Worm (Caenorhabditis elegans) whole organism, L4 larva: ENCODE measurements around the gene rps-14.
A peak's percentile ranks its signal among the peaks of the same experiment; 100 is the strongest.

Source experiments
- D1046.2 ChIP-seq: fragments of 200-800 bp; sonication (Bioruptor generic); IDR thresholded peaks from 2 replicates; pipeline ENCODE4 v1.3.6; 2022; ENCODE audit warnings: missing genetic modification characterization, missing compliant biosample characterization
- F49E8.2 ChIP-seq: sonication (generic microtip); optimal IDR thresholded peaks from 2 replicates; lab custom pipeline; 2016; ENCODE audit warnings: missing compliant biosample characterization, mild to moderate bottlenecking, missing genetic modification characterization, borderline replicate concordance
- T20F7.1 ChIP-seq: fragments of 200-800 bp; sonication (Bioruptor generic); optimal IDR thresholded peaks from 2 replicates; lab custom pipeline; 2018; ENCODE audit warnings: mild to moderate bottlenecking, missing genetic modification characterization, missing compliant biosample characterization
- Y5F2A.4 ChIP-seq: fragments of 200-800 bp; sonication (Bioruptor generic); optimal IDR thresholded peaks from 2 replicates; lab custom pipeline; 2018; ENCODE audit warnings: mild to moderate bottlenecking, missing genetic modification characterization, missing compliant biosample characterization
- aha-1 ChIP-seq: fragments of 150-350 bp; peaks from one replicate; lab custom pipeline; 2014; ENCODE audit warnings: missing biosample characterization, missing genetic modification characterization
- aly-2 ChIP-seq: sonication (generic microtip); optimal IDR thresholded peaks from 2 replicates; lab custom pipeline; 2018; ENCODE audit warnings: missing biosample characterization, missing genetic modification characterization
- ama-1 ChIP-seq: fragments of 150-350 bp; optimal IDR thresholded peaks from 2 replicates; lab custom pipeline; 2014; ENCODE audit warnings: inconsistent platforms, mixed read lengths
- arid-1 ChIP-seq: fragments of 200-800 bp; sonication (Bioruptor generic); conservative IDR thresholded peaks from 2 replicates; pipeline ENCODE4 v1.3.6; 2022; ENCODE audit warnings: missing genetic modification reagents, missing genetic modification characterization, missing compliant biosample characterization
- attf-4 ChIP-seq: sonication (generic microtip); optimal IDR thresholded peaks from 3 replicates; lab custom pipeline; 2017; ENCODE audit warnings: missing biosample characterization, missing genetic modification characterization
- ceh-20 ChIP-seq: fragments of 200-800 bp; sonication (Bioruptor generic); IDR thresholded peaks from 2 replicates; pipeline ENCODE4 v1.3.6; 2022; ENCODE audit warnings: missing genetic modification reagents, missing genetic modification characterization, missing compliant biosample characterization
- ceh-28 ChIP-seq: fragments of 150-350 bp; optimal IDR thresholded peaks from 2 replicates; lab custom pipeline; 2014; ENCODE audit warnings: missing biosample characterization, missing genetic modification reagents, missing genetic modification characterization
- ceh-32 ChIP-seq: sonication (generic microtip); optimal IDR thresholded peaks from 2 replicates; lab custom pipeline; 2016; ENCODE audit warnings: mild to moderate bottlenecking, missing genetic modification characterization, missing compliant biosample characterization; ENCODE audit not compliant: poor library complexity
- ceh-44 ChIP-seq: fragments of 200-800 bp; sonication (Bioruptor generic); IDR thresholded peaks from 2 replicates; pipeline ENCODE4 v1.3.6; 2022; ENCODE audit warnings: missing genetic modification reagents, missing genetic modification characterization, missing compliant biosample characterization
- ceh-62 ChIP-seq: sonication (generic microtip); optimal IDR thresholded peaks from 2 replicates; lab custom pipeline; 2017; ENCODE audit warnings: missing biosample characterization, missing genetic modification characterization
- ces-1 ChIP-seq: fragments of 150-350 bp; sonication (generic microtip); optimal IDR thresholded peaks from 4 replicates; lab custom pipeline; 2014; ENCODE audit warnings: missing biosample characterization, missing genetic modification reagents, missing genetic modification characterization
- cey-2 ChIP-seq: sonication (generic microtip); optimal IDR thresholded peaks from 3 replicates; lab custom pipeline; 2017; ENCODE audit warnings: missing genetic modification characterization, mild to moderate bottlenecking, missing compliant biosample characterization, antibody characterized with exemption, borderline replicate concordance; ENCODE audit not compliant: insufficient read depth
- daf-8 ChIP-seq: fragments of 200-800 bp; sonication (Bioruptor generic); IDR thresholded peaks from 2 replicates; pipeline ENCODE4 v1.3.6; 2022; ENCODE audit warnings: missing genetic modification characterization, missing compliant biosample characterization
- dmd-8 ChIP-seq: fragments of 200-800 bp; sonication (Bioruptor generic); IDR thresholded peaks from 2 replicates; pipeline ENCODE4 v1.3.6; 2022; ENCODE audit warnings: missing genetic modification characterization, missing compliant biosample characterization
- dmd-9 ChIP-seq: fragments of 200-800 bp; sonication (Bioruptor generic); IDR thresholded peaks from 2 replicates; pipeline ENCODE4 v1.3.6; 2022; ENCODE audit warnings: missing genetic modification reagents, missing genetic modification characterization, missing compliant biosample characterization
- fkh-10 ChIP-seq: fragments of 150-350 bp; optimal IDR thresholded peaks from 2 replicates; lab custom pipeline; 2014; ENCODE audit warnings: missing biosample characterization, missing genetic modification reagents, missing genetic modification characterization
- gei-8 ChIP-seq: fragments of 200-800 bp; sonication (Bioruptor generic); optimal IDR thresholded peaks from 2 replicates; lab custom pipeline; 2018; ENCODE audit warnings: mild to moderate bottlenecking, missing genetic modification characterization, missing compliant biosample characterization
- hmg-1.1 ChIP-seq: fragments of 200-800 bp; sonication (Bioruptor generic); IDR thresholded peaks from 2 replicates; pipeline ENCODE4 v1.3.6; 2022; ENCODE audit warnings: missing genetic modification reagents, missing genetic modification characterization, missing compliant biosample characterization
- lin-1 ChIP-seq: fragments of 200-800 bp; sonication (Bioruptor generic); IDR thresholded peaks from 2 replicates; pipeline ENCODE4 v1.3.6; 2022; ENCODE audit warnings: missing genetic modification reagents, missing genetic modification characterization, missing compliant biosample characterization
- lin-13 ChIP-seq: fragments of 150-350 bp; optimal IDR thresholded peaks from 2 replicates; lab custom pipeline; 2014; ENCODE audit warnings: missing biosample characterization, missing genetic modification reagents, missing genetic modification characterization
- lin-29 ChIP-seq: fragments of 200-800 bp; sonication (Bioruptor generic); IDR thresholded peaks from 2 replicates; pipeline ENCODE4 v1.3.6; 2022; ENCODE audit warnings: missing genetic modification reagents, missing genetic modification characterization, missing compliant biosample characterization
- lir-3 ChIP-seq: sonication (generic microtip); optimal IDR thresholded peaks from 2 replicates; lab custom pipeline; 2016; ENCODE audit warnings: mild to moderate bottlenecking, missing genetic modification characterization, missing compliant biosample characterization
- lsy-2 ChIP-seq, 2 experiments: fragments of 150-350 bp in 1 of 2; sonication (generic microtip) in 1 of 2; optimal IDR thresholded peaks; 2 replicates each; lab custom pipeline; 2014 to 2017; ENCODE audit warnings: missing biosample characterization in 2 of 2, missing genetic modification characterization in 2 of 2
- madf-5 ChIP-seq, 2 experiments: fragments of 200-800 bp; sonication (Bioruptor generic); IDR thresholded peaks; 2 replicates each; pipeline ENCODE4 v1.3.6; 2022; ENCODE audit warnings: missing compliant biosample characterization in 2 of 2, missing genetic modification characterization in 2 of 2
- mdt-29 ChIP-seq: fragments of 200-800 bp; sonication (Bioruptor generic); IDR thresholded peaks from 2 replicates; pipeline ENCODE4 v1.3.6; 2022; ENCODE audit warnings: missing genetic modification reagents, missing genetic modification characterization, missing compliant biosample characterization
- mxl-2 ChIP-seq: fragments of 200-800 bp; sonication (Bioruptor generic); conservative IDR thresholded peaks from 2 replicates; pipeline ENCODE4 v1.3.6; 2022; ENCODE audit warnings: missing genetic modification reagents, missing genetic modification characterization, missing compliant biosample characterization
- mxl-3 ChIP-seq: fragments of 200-800 bp; sonication (Bioruptor generic); optimal IDR thresholded peaks from 2 replicates; lab custom pipeline; 2018; ENCODE audit warnings: mild to moderate bottlenecking, missing genetic modification characterization, missing compliant biosample characterization
- nhr-10 ChIP-seq: fragments of 150-350 bp; optimal IDR thresholded peaks from 2 replicates; lab custom pipeline; 2014; ENCODE audit warnings: missing biosample characterization, missing genetic modification characterization
- nhr-111 ChIP-seq: fragments of 200-800 bp; sonication (Bioruptor generic); optimal IDR thresholded peaks from 2 replicates; lab custom pipeline; 2018; ENCODE audit warnings: mild to moderate bottlenecking, missing genetic modification characterization, missing compliant biosample characterization
- nhr-237 ChIP-seq: sonication (generic microtip); optimal IDR thresholded peaks from 2 replicates; lab custom pipeline; 2017; ENCODE audit warnings: missing biosample characterization, missing genetic modification characterization
- nhr-28 ChIP-seq: fragments of 150-350 bp; optimal IDR thresholded peaks from 2 replicates; lab custom pipeline; 2014; ENCODE audit warnings: missing biosample characterization, missing genetic modification characterization
- nhr-41 ChIP-seq: fragments of 200-800 bp; sonication (Bioruptor generic); IDR thresholded peaks from 2 replicates; pipeline ENCODE4 v1.3.6; 2022; ENCODE audit warnings: missing genetic modification reagents, missing genetic modification characterization, missing compliant biosample characterization
- nhr-42 ChIP-seq: fragments of 200-800 bp; sonication (Bioruptor generic); IDR thresholded peaks from 2 replicates; pipeline ENCODE4 v1.3.6; 2022; ENCODE audit warnings: missing genetic modification characterization, missing compliant biosample characterization
- nhr-6 ChIP-seq: fragments of 150-350 bp; optimal IDR thresholded peaks from 2 replicates; lab custom pipeline; 2014; ENCODE audit warnings: missing biosample characterization, missing genetic modification characterization
- nhr-76 ChIP-seq: fragments of 150-350 bp; optimal IDR thresholded peaks from 2 replicates; lab custom pipeline; 2014; ENCODE audit warnings: missing biosample characterization, missing genetic modification characterization
- php-3 ChIP-seq: fragments of 200-800 bp; sonication (Bioruptor generic); IDR thresholded peaks from 2 replicates; pipeline ENCODE4 v1.3.6; 2022; ENCODE audit warnings: missing genetic modification reagents, missing genetic modification characterization, missing compliant biosample characterization
- pqm-1 ChIP-seq: sonication (generic microtip); optimal IDR thresholded peaks from 2 replicates; lab custom pipeline; 2017; ENCODE audit warnings: missing biosample characterization, missing genetic modification characterization
- saeg-2 ChIP-seq: fragments of 200-800 bp; sonication (Bioruptor generic); IDR thresholded peaks from 2 replicates; pipeline ENCODE4 v1.3.6; 2022; ENCODE audit warnings: missing genetic modification reagents, missing genetic modification characterization, missing compliant biosample characterization
- snpc-4 ChIP-seq: fragments of 150-350 bp; optimal IDR thresholded peaks from 2 replicates; lab custom pipeline; 2014; ENCODE audit warnings: missing biosample characterization, missing genetic modification characterization
- spr-1 ChIP-seq: sonication (generic microtip); optimal IDR thresholded peaks from 2 replicates; lab custom pipeline; 2016; ENCODE audit warnings: mild to moderate bottlenecking, missing genetic modification characterization, missing compliant biosample characterization
- spr-3 ChIP-seq: fragments of 200-800 bp; sonication (Bioruptor generic); optimal IDR thresholded peaks from 2 replicates; lab custom pipeline; 2018; ENCODE audit warnings: mild to moderate bottlenecking, missing genetic modification characterization, missing compliant biosample characterization
- tag-97 ChIP-seq: fragments of 200-800 bp; sonication (Bioruptor generic); IDR thresholded peaks from 2 replicates; pipeline ENCODE4 v1.3.6; 2022; ENCODE audit warnings: missing genetic modification characterization, missing compliant biosample characterization
- unc-39 ChIP-seq: sonication (generic microtip); optimal IDR thresholded peaks from 2 replicates; lab custom pipeline; 2017; ENCODE audit warnings: missing biosample characterization, missing genetic modification characterization
- vab-7 ChIP-seq: fragments of 200-800 bp; sonication (Bioruptor generic); IDR thresholded peaks from 2 replicates; pipeline ENCODE4 v1.3.6; 2022; ENCODE audit warnings: missing genetic modification reagents, missing genetic modification characterization, missing compliant biosample characterization
- zfp-2 ChIP-seq: sonication (generic microtip); optimal IDR thresholded peaks from 2 replicates; lab custom pipeline; 2016; ENCODE audit warnings: mild to moderate bottlenecking, missing genetic modification characterization, missing compliant biosample characterization
- zip-11 ChIP-seq: fragments of 200-800 bp; sonication (Bioruptor generic); IDR thresholded peaks from 2 replicates; pipeline ENCODE4 v1.3.6; 2022; ENCODE audit warnings: missing genetic modification characterization, missing compliant biosample characterization
- zip-2 ChIP-seq: fragments of 150-350 bp; optimal IDR thresholded peaks from 2 replicates; lab custom pipeline; 2014; ENCODE audit warnings: missing biosample characterization, missing genetic modification characterization
- ztf-11 ChIP-seq: fragments of 150-350 bp; optimal IDR thresholded peaks from 2 replicates; lab custom pipeline; 2014; ENCODE audit warnings: missing biosample characterization, missing genetic modification characterization
- ztf-7 ChIP-seq: fragments of 150-350 bp; optimal IDR thresholded peaks from 2 replicates; lab custom pipeline; 2014; ENCODE audit warnings: missing biosample characterization, missing genetic modification characterization

rps-14 gene

DNA sequence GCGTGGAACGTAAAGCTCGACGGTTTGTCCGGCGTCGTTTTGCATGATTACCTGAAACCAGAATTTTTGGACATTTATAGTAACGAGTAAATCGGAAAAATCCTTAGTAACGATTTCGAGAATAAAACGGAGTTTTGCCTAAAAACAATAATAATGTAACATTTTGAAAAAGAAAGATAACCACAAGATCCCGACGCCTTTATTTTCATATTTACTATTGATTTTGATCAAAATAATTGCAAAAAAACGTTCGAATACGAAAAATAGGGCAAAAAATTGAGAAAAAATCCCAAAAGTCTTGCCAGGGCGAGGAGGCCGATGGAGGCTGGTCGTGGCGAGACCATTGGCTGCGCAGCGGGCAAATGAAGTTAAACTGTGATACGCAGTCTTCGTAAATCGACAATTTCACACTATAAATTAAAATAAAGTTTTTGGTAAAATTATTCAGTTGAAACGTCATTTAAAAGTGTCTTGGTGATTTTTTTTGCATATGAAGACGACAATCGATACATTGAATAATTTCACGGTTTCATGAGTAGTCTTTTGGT lies 10.3 kb upstream of the rps-14 start, which contains the start of gene rps-21 (continued):
- TF ChIP-seq ceh-44 (GFP tag; lab: Robert Waterston, UW) (no peak), dmd-9 (GFP tag; lab: Robert Waterston, UW) (no peak), nhr-10 (tag; lab: Kevin White, UChicago) (no peak), Y5F2A.4 (GFP tag; lab: Kevin White, UChicago) (no peak), daf-8 (GFP tag; lab: Robert Waterston, UW) (no peak), D1046.2 (GFP tag; lab: Robert Waterston, UW) (no peak), hmg-1.1 (peak; percentile 81), zip-2 (tag; lab: Kevin White, UChicago) (no peak), lin-13 (GFP tag; lab: Kevin White, UChicago) (peak; percentile 58), ztf-11 (tag; lab: Kevin White, UChicago) (no peak), madf-5 (GFP tag; IDR thresholded peaks at IDR 0.05; lab: Robert Waterston, UW) (no peak), tag-97 (GFP tag; lab: Robert Waterston, UW) (no peak), attf-4 (no peak), unc-39 (tag; lab: Kevin White, UChicago) (no peak), arid-1 (GFP tag; lab: Robert Waterston, UW) (0 out of 2 replicates have a peak, but pooled peaks have one; percentile 23), nhr-41 (GFP tag; lab: Robert Waterston, UW) (no peak), aly-2 (tag; lab: Kevin White, UChicago) (no peak), ceh-28 (tag; lab: Kevin White, UChicago) (no peak), fkh-10 (peak; percentile 9), nhr-237 (tag; lab: Kevin White, UChicago) (no peak), snpc-4 (tag; lab: Kevin White, UChicago) (no peak), saeg-2 (GFP tag; lab: Robert Waterston, UW) (no peak), gei-8 (no peak), mxl-3 (GFP tag; lab: Kevin White, UChicago) (no peak), nhr-76 (tag; lab: Kevin White, UChicago) (no peak), lin-29 (GFP tag; lab: Robert Waterston, UW) (no peak), ztf-7 (tag; lab: Kevin White, UChicago) (no peak), nhr-6 (peak; percentile 77), pqm-1 (tag; lab: Kevin White, UChicago) (peak; percentile 21), ces-1 (GFP tag; lab: Kevin White, UChicago) (peak; percentile 67), zip-11 (GFP tag; lab: Robert Waterston, UW) (no peak), vab-7 (GFP tag; lab: Robert Waterston, UW) (no peak), nhr-28 (tag; lab: Kevin White, UChicago) (peak; percentile 72), ceh-20 (GFP tag; lab: Robert Waterston, UW) (peak; percentile 48; the same call in 1 of the 2 replicates), lir-3 (no peak), ceh-62 (tag; lab: Kevin White, UChicago) (no peak), spr-3 (GFP tag; lab: Kevin White, UChicago) (no peak), nhr-111 (no peak), T20F7.1 (GFP tag; lab: Kevin White, UChicago) (peak; percentile 78), ceh-32 (tag; lab: Kevin White, UChicago) (no peak), ama-1 (lab: Kevin White, UChicago) (no peak), aha-1 (tag; lab: Kevin White, UChicago) (no peak), spr-1 (tag; lab: Kevin White, UChicago) (no peak), zfp-2 (peak; percentile 94), lin-1 (no peak), php-3 (GFP tag; lab: Robert Waterston, UW) (no peak), F49E8.2 (tag; lab: Kevin White, UChicago) (no peak), lsy-2 (tag; optimal IDR thresholded peaks at IDR 0.05; lab: Kevin White, UChicago) (peak; percentile 9 to 92), dmd-8 (GFP tag; lab: Robert Waterston, UW) (no peak), mdt-29 (GFP tag; lab: Robert Waterston, UW) (no peak), nhr-42 (GFP tag; lab: Robert Waterston, UW) (no peak), cey-2 (tag; lab: Kevin White, UChicago) (no peak), mxl-2 (GFP tag; lab: Robert Waterston, UW) (no peak)
